Worm (Caenorhabditis elegans) whole organism, young adult: ENCODE measurements around the gene gst-8.

Source experiments
- B0035.1 ChIP-seq: sonication (generic microtip); optimal IDR thresholded peaks from 2 replicates; lab custom pipeline; 2016; ENCODE audit warnings: missing genetic modification characterization, mild to moderate bottlenecking, missing compliant biosample characterization, missing genotype, missing genetic modification reagents
- B0336.3 ChIP-seq: fragments of 200-800 bp; sonication (Bioruptor generic); IDR thresholded peaks from 2 replicates; pipeline ENCODE4 v1.3.6; 2022; ENCODE audit warnings: missing genetic modification characterization, missing compliant biosample characterization
- C17E4.6 ChIP-seq: fragments of 200-800 bp; sonication (Bioruptor generic); IDR thresholded peaks from 2 replicates; pipeline ENCODE4 v1.3.6; 2022; ENCODE audit warnings: missing genetic modification reagents, missing genetic modification characterization, missing compliant biosample characterization
- D2030.7 ChIP-seq: fragments of 200-800 bp; sonication (Bioruptor generic); IDR thresholded peaks from 2 replicates; pipeline ENCODE4 v1.3.6; 2022; ENCODE audit warnings: missing genetic modification reagents, missing genetic modification characterization, missing compliant biosample characterization
- F52B5.7 ChIP-seq: sonication (generic microtip); optimal IDR thresholded peaks from 2 replicates; lab custom pipeline; 2016; ENCODE audit warnings: mild to moderate bottlenecking, missing genetic modification characterization, missing compliant biosample characterization
- F55B11.4 ChIP-seq: sonication (generic microtip); optimal IDR thresholded peaks from 2 replicates; lab custom pipeline; 2016; ENCODE audit warnings: missing compliant biosample characterization, missing genetic modification characterization, borderline replicate concordance; ENCODE audit not compliant: insufficient read depth
- F57A8.1 ChIP-seq: fragments of 200-800 bp; sonication (Bioruptor generic); optimal IDR thresholded peaks from 2 replicates; lab custom pipeline; 2018; ENCODE audit warnings: mild to moderate bottlenecking, missing genetic modification characterization, moderate library complexity, missing compliant biosample characterization
- T07F8.4 ChIP-seq: sonication (generic microtip); optimal IDR thresholded peaks from 2 replicates; lab custom pipeline; 2016; ENCODE audit warnings: mild to moderate bottlenecking, missing genetic modification characterization, moderate library complexity, missing compliant biosample characterization
- T26A5.8 ChIP-seq: sonication (generic microtip); optimal IDR thresholded peaks from 2 replicates; lab custom pipeline; 2016; ENCODE audit warnings: missing genetic modification characterization, missing compliant biosample characterization
- Y53F4B.3 ChIP-seq: fragments of 200-800 bp; sonication (Bioruptor generic); IDR thresholded peaks from 2 replicates; pipeline ENCODE4 v1.3.6; 2022; ENCODE audit warnings: missing genetic modification reagents, missing genetic modification characterization, missing compliant biosample characterization
- Y79H2A.3 ChIP-seq: fragments of 200-800 bp; sonication (Bioruptor generic); conservative IDR thresholded peaks from 2 replicates; pipeline ENCODE4 v1.3.6; 2022; ENCODE audit warnings: missing genetic modification reagents, missing genetic modification characterization, missing compliant biosample characterization
- akir-1 ChIP-seq: fragments of 200-800 bp; sonication (Bioruptor generic); optimal IDR thresholded peaks from 2 replicates; lab custom pipeline; 2018; ENCODE audit warnings: mild to moderate bottlenecking, missing genetic modification characterization, moderate library complexity, missing compliant biosample characterization
- aptf-3 ChIP-seq: fragments of 200-800 bp; sonication (Bioruptor generic); IDR thresholded peaks from 2 replicates; pipeline ENCODE4 v1.3.6; 2022; ENCODE audit warnings: missing genetic modification characterization, missing compliant biosample characterization
- atf-7 ChIP-seq: sonication (generic microtip); optimal IDR thresholded peaks from 2 replicates; lab custom pipeline; 2017; ENCODE audit warnings: mild to moderate bottlenecking, missing genetic modification characterization, missing compliant biosample characterization
- athp-1 ChIP-seq: sonication (generic microtip); optimal IDR thresholded peaks from 2 replicates; lab custom pipeline; 2017; ENCODE audit warnings: mild to moderate bottlenecking, missing genetic modification characterization, missing compliant biosample characterization
- attf-5 ChIP-seq: fragments of 200-800 bp; sonication (Bioruptor generic); optimal IDR thresholded peaks from 2 replicates; lab custom pipeline; 2018; ENCODE audit warnings: mild to moderate bottlenecking, missing genetic modification characterization, missing compliant biosample characterization
- ccch-3 ChIP-seq: fragments of 200-800 bp; sonication (Bioruptor generic); optimal IDR thresholded peaks from 2 replicates; lab custom pipeline; 2018; ENCODE audit warnings: mild to moderate bottlenecking, missing genetic modification characterization, missing compliant biosample characterization
- cebp-2 ChIP-seq: fragments of 200-800 bp; sonication (Bioruptor generic); IDR thresholded peaks from 2 replicates; pipeline ENCODE4 v1.3.6; 2022; ENCODE audit warnings: missing genetic modification characterization, missing compliant biosample characterization
- ceh-40 ChIP-seq: fragments of 200-800 bp; sonication (Bioruptor generic); IDR thresholded peaks from 2 replicates; pipeline ENCODE4 v1.3.6; 2022; ENCODE audit warnings: missing genetic modification characterization, missing compliant biosample characterization
- ceh-79 ChIP-seq: sonication (generic microtip); optimal IDR thresholded peaks from 2 replicates; lab custom pipeline; 2017; ENCODE audit warnings: mild to moderate bottlenecking, missing genetic modification characterization, missing compliant biosample characterization
- chd-7 ChIP-seq: sonication (generic microtip); optimal IDR thresholded peaks from 2 replicates; lab custom pipeline; 2016; ENCODE audit warnings: mild to moderate bottlenecking, missing genetic modification characterization, moderate library complexity, missing compliant biosample characterization
- die-1 ChIP-seq: sonication (generic microtip); optimal IDR thresholded peaks from 2 replicates; lab custom pipeline; 2016; ENCODE audit warnings: missing genotype, mild to moderate bottlenecking, missing genetic modification characterization, missing compliant biosample characterization
- dpff-1 ChIP-seq: sonication (generic microtip); optimal IDR thresholded peaks from 2 replicates; lab custom pipeline; 2017; ENCODE audit warnings: mild to moderate bottlenecking, missing genetic modification characterization, missing compliant biosample characterization
- dpl-1 ChIP-seq: fragments of 150-350 bp; optimal IDR thresholded peaks from 2 replicates; lab custom pipeline; 2014; ENCODE audit warnings: missing biosample characterization, missing genetic modification reagents, missing genetic modification characterization
- egl-44 ChIP-seq: fragments of 200-800 bp; sonication (Bioruptor generic); IDR thresholded peaks from 2 replicates; pipeline ENCODE4 v1.3.6; 2022; ENCODE audit warnings: missing genetic modification reagents, missing genetic modification characterization, missing compliant biosample characterization
- gei-17 ChIP-seq: fragments of 200-800 bp; sonication (Bioruptor generic); optimal IDR thresholded peaks from 2 replicates; lab custom pipeline; 2018; ENCODE audit warnings: mild to moderate bottlenecking, missing genetic modification characterization, missing compliant biosample characterization
- him-1 ChIP-seq: sonication (generic microtip); optimal IDR thresholded peaks from 2 replicates; lab custom pipeline; 2016; ENCODE audit warnings: missing genotype, missing genetic modification reagents, missing genetic modification characterization, missing compliant biosample characterization
- hmg-1.2 ChIP-seq: fragments of 200-800 bp; sonication (Bioruptor generic); IDR thresholded peaks from 2 replicates; pipeline ENCODE4 v1.3.6; 2022; ENCODE audit warnings: missing genetic modification reagents, missing genetic modification characterization, missing compliant biosample characterization
- hmg-20 ChIP-seq: fragments of 200-800 bp; sonication (Bioruptor generic); IDR thresholded peaks from 2 replicates; pipeline ENCODE4 v1.3.6; 2022; ENCODE audit warnings: missing genetic modification reagents, missing genetic modification characterization, missing compliant biosample characterization
- let-526 ChIP-seq: fragments of 200-800 bp; sonication (Bioruptor generic); IDR thresholded peaks from 2 replicates; pipeline ENCODE4 v1.3.6; 2022; ENCODE audit warnings: missing genetic modification reagents, missing genetic modification characterization, missing compliant biosample characterization
- lin-35 ChIP-seq, 3 experiments: fragments of 150-350 bp in 2 of 3; sonication (generic microtip) in 1 of 3; optimal IDR thresholded peaks; 2 replicates each; lab custom pipeline; 2014 to 2018; ENCODE audit warnings: missing biosample characterization in 3 of 3, missing genetic modification characterization in 3 of 3, missing genetic modification reagents in 3 of 3
- lin-54 ChIP-seq: fragments of 200-800 bp; sonication (Bioruptor generic); optimal IDR thresholded peaks from 2 replicates; lab custom pipeline; 2018; ENCODE audit warnings: mild to moderate bottlenecking, missing genetic modification characterization, missing compliant biosample characterization
- lsl-1 ChIP-seq: fragments of 200-800 bp; sonication (Bioruptor generic); optimal IDR thresholded peaks from 2 replicates; lab custom pipeline; 2018; ENCODE audit warnings: mild to moderate bottlenecking, missing genetic modification characterization, moderate library complexity, missing compliant biosample characterization
- madf-10 ChIP-seq: sonication (generic microtip); optimal IDR thresholded peaks from 2 replicates; lab custom pipeline; 2016; ENCODE audit warnings: mild to moderate bottlenecking, missing genetic modification characterization, missing compliant biosample characterization
- madf-3 ChIP-seq: fragments of 200-800 bp; sonication (Bioruptor generic); IDR thresholded peaks from 2 replicates; pipeline ENCODE4 v1.3.6; 2022; ENCODE audit warnings: missing genetic modification reagents, missing genetic modification characterization, missing compliant biosample characterization
- madf-8 ChIP-seq: fragments of 200-800 bp; sonication (Bioruptor generic); conservative IDR thresholded peaks from 2 replicates; pipeline ENCODE4 v1.3.6; 2022; ENCODE audit warnings: missing genetic modification reagents, missing genetic modification characterization, missing compliant biosample characterization
- mcd-1 ChIP-seq: fragments of 200-800 bp; sonication (Bioruptor generic); IDR thresholded peaks from 2 replicates; pipeline ENCODE4 v1.3.6; 2022; ENCODE audit warnings: missing genetic modification reagents, missing genetic modification characterization, missing compliant biosample characterization
- nhr-120 ChIP-seq: fragments of 200-800 bp; sonication (Bioruptor generic); IDR thresholded peaks from 2 replicates; pipeline ENCODE4 v1.3.6; 2022; ENCODE audit warnings: missing genetic modification characterization, missing compliant biosample characterization
- pbrm-1 ChIP-seq: fragments of 200-800 bp; sonication (Bioruptor generic); IDR thresholded peaks from 2 replicates; pipeline ENCODE4 v1.3.6; 2022; ENCODE audit warnings: missing genetic modification reagents, missing genetic modification characterization, missing compliant biosample characterization
- rec-8 ChIP-seq, 2 experiments: sonication (generic microtip); optimal IDR thresholded peaks; 2 replicates each; lab custom pipeline; 2016; ENCODE audit warnings: mild to moderate bottlenecking in 2 of 2, missing genetic modification characterization in 2 of 2, missing genetic modification reagents in 2 of 2, missing genotype in 2 of 2, missing biosample characterization in 1 of 2, missing compliant biosample characterization in 1 of 2, moderate library complexity in 1 of 2
- tbx-9 ChIP-seq: sonication (generic microtip); optimal IDR thresholded peaks from 2 replicates; lab custom pipeline; 2016; ENCODE audit warnings: borderline replicate concordance, missing genetic modification characterization, inconsistent platforms, missing compliant biosample characterization
- tlf-1 ChIP-seq: fragments of 200-800 bp; sonication (Bioruptor generic); optimal IDR thresholded peaks from 2 replicates; lab custom pipeline; 2018; ENCODE audit warnings: mild to moderate bottlenecking, missing genetic modification characterization, missing compliant biosample characterization
- xnd-1 ChIP-seq: sonication (generic microtip); optimal IDR thresholded peaks from 2 replicates; lab custom pipeline; 2016; ENCODE audit warnings: missing genotype, missing genetic modification reagents, missing genetic modification characterization, missing compliant biosample characterization
- zim-3 ChIP-seq: sonication (generic microtip); optimal IDR thresholded peaks from 2 replicates; lab custom pipeline; 2017; ENCODE audit warnings: mild to moderate bottlenecking, missing genetic modification characterization, moderate library complexity, missing compliant biosample characterization
- ztf-18 ChIP-seq: sonication (generic microtip); optimal IDR thresholded peaks from 2 replicates; lab custom pipeline; 2016; ENCODE audit warnings: missing genotype, mild to moderate bottlenecking, missing genetic modification characterization, missing compliant biosample characterization
- ztf-22 ChIP-seq: fragments of 200-800 bp; sonication (Bioruptor generic); optimal IDR thresholded peaks from 2 replicates; lab custom pipeline; 2018; ENCODE audit warnings: mild to moderate bottlenecking, missing genetic modification characterization, moderate library complexity, missing compliant biosample characterization
- ztf-25 ChIP-seq: fragments of 200-800 bp; sonication (Bioruptor generic); IDR thresholded peaks from 2 replicates; pipeline ENCODE4 v1.3.6; 2022; ENCODE audit warnings: missing genetic modification reagents, missing genetic modification characterization, missing compliant biosample characterization
- ztf-26 ChIP-seq: sonication (generic microtip); optimal IDR thresholded peaks from 2 replicates; lab custom pipeline; 2017; ENCODE audit warnings: missing genetic modification characterization, missing compliant biosample characterization
- ztf-3 ChIP-seq: fragments of 200-800 bp; sonication (Bioruptor generic); optimal IDR thresholded peaks from 2 replicates; lab custom pipeline; 2018; ENCODE audit warnings: mild to moderate bottlenecking, missing genetic modification characterization, missing compliant biosample characterization
- ztf-6 ChIP-seq: fragments of 200-800 bp; sonication (Bioruptor generic); IDR thresholded peaks from 2 replicates; pipeline ENCODE4 v1.3.6; 2022; ENCODE audit warnings: missing genetic modification reagents, missing genetic modification characterization, missing compliant biosample characterization

Gene gst-8

ce11 chrII:4914214-4914613 lies 30.7 kb downstream of the gst-8 start, which contains the start of gene R05F9.11:
TSS of gene R05F9.11 (minus strand) at chrII:4914218.
- TF ChIP-seq ztf-26 (tag; lab: Kevin White, UChicago) = no peak
- no peak for TF ChIP-seq egl-44 (GFP tag; lab: Robert Waterston, UW)
- TF ChIP-seq ztf-25 (GFP tag; lab: Robert Waterston, UW) = no peak
- TF ChIP-seq athp-1 (tag; lab: Kevin White, UChicago) = no peak
- no peak for TF ChIP-seq die-1 (tag; lab: Kevin White, UChicago)
- no peak for TF ChIP-seq aptf-3 (GFP tag; lab: Robert Waterston, UW)
- TF ChIP-seq B0035.1 (tag; lab: Kevin White, UChicago) = no peak
- peak; percentile 87 for TF ChIP-seq madf-8 (GFP tag; lab: Robert Waterston, UW)
- no peak for TF ChIP-seq cebp-2
- peak; percentile 90 for TF ChIP-seq xnd-1 (tag; lab: Kevin White, UChicago)
- TF ChIP-seq madf-3 = no peak
- TF ChIP-seq ccch-3 (GFP tag; lab: Kevin White, UChicago) = no peak
- no peak for TF ChIP-seq ceh-79 (tag; lab: Kevin White, UChicago)
- peak; percentile 94 for TF ChIP-seq lsl-1 (GFP tag; lab: Kevin White, UChicago)
- TF ChIP-seq nhr-120 (GFP tag; lab: Robert Waterston, UW) = no peak
- TF ChIP-seq F55B11.4 (tag; lab: Kevin White, UChicago) = no peak
- no peak for TF ChIP-seq pbrm-1
- TF ChIP-seq him-1 (tag; lab: Kevin White, UChicago) = peak; percentile 79
- no peak for TF ChIP-seq ztf-22
- no peak for TF ChIP-seq gei-17
- no peak for TF ChIP-seq ztf-6
- no peak for TF ChIP-seq atf-7 (tag; lab: Kevin White, UChicago)
- TF ChIP-seq dpff-1 (tag; lab: Kevin White, UChicago) = no peak
- TF ChIP-seq madf-10 (tag; lab: Kevin White, UChicago) = no peak
- no peak for TF ChIP-seq attf-5 (GFP tag; lab: Kevin White, UChicago)
- TF ChIP-seq Y79H2A.3 (GFP tag; lab: Robert Waterston, UW) = no peak
- no peak for TF ChIP-seq T07F8.4 (tag; lab: Kevin White, UChicago)
- peak; percentile 4 for TF ChIP-seq tlf-1 (GFP tag; lab: Kevin White, UChicago)
- TF ChIP-seq C17E4.6 (GFP tag; lab: Robert Waterston, UW) = no peak
- no peak for TF ChIP-seq dpl-1 (GFP tag; lab: Kevin White, UChicago)
- TF ChIP-seq lin-35 (GFP tag; optimal IDR thresholded peaks at IDR 0.05; lab: Kevin White, UChicago) = no peak
- peak; percentile 66 for TF ChIP-seq D2030.7 (GFP tag; lab: Robert Waterston, UW)
- no peak for TF ChIP-seq F57A8.1 (GFP tag; lab: Kevin White, UChicago)
- no peak for TF ChIP-seq B0336.3 (GFP tag; lab: Robert Waterston, UW)
- TF ChIP-seq rec-8 (tag; optimal IDR thresholded peaks at IDR 0.05; lab: Kevin White, UChicago) = no peak
- no peak for TF ChIP-seq ztf-3 (GFP tag; lab: Kevin White, UChicago)
- no peak for TF ChIP-seq tbx-9 (tag; lab: Kevin White, UChicago)
- TF ChIP-seq ztf-18 (tag; lab: Kevin White, UChicago) = no peak
- TF ChIP-seq Y53F4B.3 = no peak
- TF ChIP-seq T26A5.8 (tag; lab: Kevin White, UChicago) = no peak
- TF ChIP-seq hmg-20 (GFP tag; lab: Robert Waterston, UW) = no peak
- no peak for TF ChIP-seq akir-1 (GFP tag; lab: Kevin White, UChicago)
- TF ChIP-seq ceh-40 = no peak
- TF ChIP-seq hmg-1.2 (GFP tag; lab: Robert Waterston, UW) = no peak
- TF ChIP-seq mcd-1 (GFP tag; lab: Robert Waterston, UW) = 0 out of 2 replicates have a peak, but pooled peaks have one; percentile 18
- no peak for TF ChIP-seq chd-7
- TF ChIP-seq F52B5.7 (tag; lab: Kevin White, UChicago) = no peak
- TF ChIP-seq zim-3 (tag; lab: Kevin White, UChicago) = no peak
- TF ChIP-seq let-526 (GFP tag; lab: Robert Waterston, UW) = no peak
- TF ChIP-seq lin-54 (GFP tag; lab: Kevin White, UChicago) = peak; percentile 45
